Worm (Caenorhabditis elegans): Measurements from ENCODE around the gene emc-6.

Gene emc-6

DNA sequence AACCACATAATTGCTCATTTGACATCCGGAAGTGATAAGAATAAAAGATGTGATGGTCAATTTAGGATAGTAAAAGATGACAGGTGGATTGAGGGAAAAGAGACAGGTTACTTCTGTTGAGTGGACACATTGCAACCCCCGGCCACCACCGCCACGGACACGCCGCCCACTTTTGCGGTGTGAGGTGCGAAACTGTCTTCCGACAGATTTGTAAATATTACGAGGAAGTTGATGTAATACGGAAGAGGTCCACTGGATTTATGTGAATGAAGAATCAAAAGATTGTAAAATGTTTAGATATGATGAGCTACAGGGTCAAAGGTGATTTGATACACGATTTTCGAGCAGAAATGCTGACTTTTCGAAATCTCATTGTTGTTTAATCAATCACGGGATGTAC, 36.7 kb downstream of the emc-6 start, which contains the start of gene C08G9.2:
Gene C08G9.2 (minus strand): TSS at position 101 of the 400 bp plus-strand sequence.
- TF ChIP-seq ZK546.5 (tag; optimal IDR thresholded peaks at IDR 0.05) (no peak), nhr-11 (tag; optimal IDR thresholded peaks at IDR 0.05) (no peak), skn-1 (tag; optimal IDR thresholded peaks at IDR 0.05) (no peak), lin-15B (tag; optimal IDR thresholded peaks at IDR 0.05) (no peak), pha-4 (tag; optimal IDR thresholded peaks at IDR 0.05) (no peak), unc-39 (tag; optimal IDR thresholded peaks at IDR 0.05) (no peak), nhr-76 (tag; optimal IDR thresholded peaks at IDR 0.05) (no peak), nhr-28 (tag; optimal IDR thresholded peaks at IDR 0.05) (no peak), fkh-2 (tag; optimal IDR thresholded peaks at IDR 0.05) (no peak), sea-2 (GFP tag; optimal IDR thresholded peaks at IDR 0.05) (no peak), mml-1 (tag; optimal IDR thresholded peaks at IDR 0.05) (no peak), mdl-1 (tag; optimal IDR thresholded peaks at IDR 0.05) (no peak), tbx-2 (tag; optimal IDR thresholded peaks at IDR 0.05) (no peak), egl-27 (tag; optimal IDR thresholded peaks at IDR 0.05) (no peak), ama-1 (optimal IDR thresholded peaks at IDR 0.05) (no peak), elt-3 (tag; optimal IDR thresholded peaks at IDR 0.05) (no peak), ceh-16 (tag; optimal IDR thresholded peaks at IDR 0.05) (no peak)

DNA sequence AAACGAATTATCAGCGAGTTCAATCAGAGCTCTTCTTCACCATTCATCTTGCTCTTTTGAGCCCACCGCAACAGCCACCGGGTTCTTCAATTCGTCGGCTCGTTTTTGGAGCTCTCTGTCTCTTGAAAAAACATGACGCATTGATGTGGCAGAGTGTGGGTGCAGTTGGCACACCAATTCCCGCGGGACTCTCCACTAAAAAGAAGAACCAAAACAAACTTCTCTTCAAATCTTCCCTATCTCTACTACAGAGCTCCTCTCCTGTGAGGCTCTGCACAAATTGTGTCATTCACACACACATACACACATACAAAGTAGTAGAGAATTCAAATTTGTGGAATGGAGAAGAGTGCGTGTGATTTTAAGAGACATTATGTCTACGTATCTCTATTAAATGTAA, 46.5 kb downstream of the emc-6 start:
- TF ChIP-seq nhr-12 (tag; optimal IDR thresholded peaks at IDR 0.05) = no peak
- no peak for TF ChIP-seq zag-1 (tag; optimal IDR thresholded peaks at IDR 0.05)
- TF ChIP-seq egl-5 (tag; optimal IDR thresholded peaks at IDR 0.05) = no peak
- TF ChIP-seq nhr-11 (tag; optimal IDR thresholded peaks at IDR 0.05) = no peak
- no peak for TF ChIP-seq ama-1 (optimal IDR thresholded peaks at IDR 0.05)
- TF ChIP-seq nhr-77 (tag; optimal IDR thresholded peaks at IDR 0.05) = no peak
- TF ChIP-seq fkh-2 (tag; optimal IDR thresholded peaks at IDR 0.05) = no peak
- TF ChIP-seq R02D3.7 (tag; optimal IDR thresholded peaks at IDR 0.05) = no peak
- TF ChIP-seq mdl-1 (tag; optimal IDR thresholded peaks at IDR 0.05) = no peak
- TF ChIP-seq sea-2 (GFP tag; optimal IDR thresholded peaks at IDR 0.05) = no peak
- no peak for TF ChIP-seq snpc-4 (tag; optimal IDR thresholded peaks at IDR 0.05)
- TF ChIP-seq nhr-76 (tag; optimal IDR thresholded peaks at IDR 0.05) = no peak
- TF ChIP-seq ztf-4 (tag; optimal IDR thresholded peaks at IDR 0.05) = no peak
- TF ChIP-seq mml-1 (tag; optimal IDR thresholded peaks at IDR 0.05) = no peak
- no peak for TF ChIP-seq eor-1 (tag; optimal IDR thresholded peaks at IDR 0.05)
- peak; percentile 46 for TF ChIP-seq ceh-82 (tag; optimal IDR thresholded peaks at IDR 0.05)
- no peak for TF ChIP-seq lin-15B (tag; optimal IDR thresholded peaks at IDR 0.05)
- TF ChIP-seq aly-2 (tag; optimal IDR thresholded peaks at IDR 0.05) = no peak
- TF ChIP-seq lin-39 (tag; optimal IDR thresholded peaks at IDR 0.05) = peak; percentile 68
- TF ChIP-seq ceh-28 (tag; optimal IDR thresholded peaks at IDR 0.05) = no peak
- peak; percentile 49 for TF ChIP-seq nfya-1 (tag; optimal IDR thresholded peaks at IDR 0.05; ENCODE audit: insufficient read depth)
- no peak for TF ChIP-seq ztf-11 (tag; optimal IDR thresholded peaks at IDR 0.05)
- no peak for TF ChIP-seq nhr-28 (tag; optimal IDR thresholded peaks at IDR 0.05)
- TF ChIP-seq ceh-16 (tag; optimal IDR thresholded peaks at IDR 0.05) = no peak
- no peak for TF ChIP-seq fkh-10 (GFP tag; optimal IDR thresholded peaks at IDR 0.05)
- peak; percentile 57 for TF ChIP-seq unc-62 (GFP tag; optimal IDR thresholded peaks at IDR 0.05)
- no peak for TF ChIP-seq elt-2 (tag; optimal IDR thresholded peaks at IDR 0.05)
- TF ChIP-seq elt-1 (tag; optimal IDR thresholded peaks at IDR 0.05) = peak; percentile 77
- no peak for TF ChIP-seq elt-3 (tag; optimal IDR thresholded peaks at IDR 0.05)
- no peak for TF ChIP-seq nhr-43 (tag; optimal IDR thresholded peaks at IDR 0.05; ENCODE audit: poor library complexity, severe bottlenecking)
- TF ChIP-seq fos-1 (tag; optimal IDR thresholded peaks at IDR 0.05) = no peak
- TF ChIP-seq pha-4 (tag; optimal IDR thresholded peaks at IDR 0.05) = no peak
- no peak for TF ChIP-seq unc-39 (tag; optimal IDR thresholded peaks at IDR 0.05)

DNA sequence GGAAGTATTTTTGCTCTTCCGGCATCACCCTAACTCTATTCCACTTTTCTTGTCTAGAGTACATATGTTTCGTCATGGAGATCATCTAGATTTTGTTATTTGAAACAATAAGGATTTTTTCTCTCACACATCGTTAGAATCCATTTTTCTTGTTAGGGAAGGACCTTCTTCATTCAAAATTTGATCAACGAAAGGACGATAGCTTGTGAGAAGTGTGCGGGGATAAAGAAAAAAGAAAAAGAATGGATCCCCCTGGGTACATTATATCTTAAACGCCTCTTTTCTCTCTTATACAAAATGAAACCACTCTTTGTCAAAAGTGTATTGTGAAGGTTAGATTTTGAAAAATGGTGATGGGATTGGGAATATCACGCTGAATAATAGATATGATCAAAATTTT, 48.0 kb downstream of the emc-6 start:
- TF ChIP-seq fkh-10 (GFP tag; optimal IDR thresholded peaks at IDR 0.05) = peak; percentile 4
- TF ChIP-seq tbx-2 (tag; optimal IDR thresholded peaks at IDR 0.05) = no peak
- no peak for TF ChIP-seq ZK546.5 (tag; optimal IDR thresholded peaks at IDR 0.05)
- no peak for TF ChIP-seq unc-62 (GFP tag; optimal IDR thresholded peaks at IDR 0.05)
- no peak for TF ChIP-seq ceh-82 (tag; optimal IDR thresholded peaks at IDR 0.05)
- no peak for TF ChIP-seq ama-1 (optimal IDR thresholded peaks at IDR 0.05)

DNA sequence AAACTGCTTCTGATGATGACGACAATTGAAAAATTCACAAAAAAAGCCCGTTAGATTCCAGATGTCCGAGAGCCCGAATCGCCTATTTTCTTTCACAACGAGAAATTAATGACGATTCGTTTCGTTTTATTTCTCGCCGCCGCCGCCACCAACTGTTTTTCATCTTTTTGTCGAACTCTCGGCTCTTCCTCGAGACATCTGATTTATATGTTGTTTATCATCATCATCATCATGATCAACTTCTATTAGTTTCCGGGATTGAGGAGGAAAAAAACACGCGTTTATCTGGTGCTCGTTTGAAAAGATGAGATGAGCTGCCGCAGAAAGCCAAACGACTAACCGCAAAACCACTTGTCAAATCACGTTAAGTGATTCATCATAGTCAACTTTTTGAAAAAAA, 50.1 kb downstream of the emc-6 start:
- TF ChIP-seq daf-12 (tag; optimal IDR thresholded peaks at IDR 0.05) = no peak
- no peak for TF ChIP-seq fos-1 (tag; optimal IDR thresholded peaks at IDR 0.05)
- TF ChIP-seq nhr-12 (tag; optimal IDR thresholded peaks at IDR 0.05) = no peak
- no peak for TF ChIP-seq lsy-12 (tag; optimal IDR thresholded peaks at IDR 0.05)
- TF ChIP-seq ceh-28 (tag; optimal IDR thresholded peaks at IDR 0.05) = no peak
- TF ChIP-seq nhr-77 (tag; optimal IDR thresholded peaks at IDR 0.05) = no peak
- TF ChIP-seq elt-1 (tag; optimal IDR thresholded peaks at IDR 0.05) = no peak
- peak; percentile 11 for TF ChIP-seq nfya-1 (tag; optimal IDR thresholded peaks at IDR 0.05; ENCODE audit: insufficient read depth)
- TF ChIP-seq ztf-4 (tag; optimal IDR thresholded peaks at IDR 0.05) = no peak
- TF ChIP-seq jun-1 (tag; optimal IDR thresholded peaks at IDR 0.05) = no peak
- TF ChIP-seq ZK546.5 (tag; optimal IDR thresholded peaks at IDR 0.05) = no peak
- TF ChIP-seq lin-39 (tag; optimal IDR thresholded peaks at IDR 0.05) = peak; percentile 46
- TF ChIP-seq egl-27 (tag; optimal IDR thresholded peaks at IDR 0.05) = no peak
- no peak for TF ChIP-seq zag-1 (tag; optimal IDR thresholded peaks at IDR 0.05)
- no peak for TF ChIP-seq elt-3 (tag; optimal IDR thresholded peaks at IDR 0.05)
- no peak for TF ChIP-seq sea-2 (GFP tag; optimal IDR thresholded peaks at IDR 0.05)
- no peak for TF ChIP-seq nhr-23 (tag; optimal IDR thresholded peaks at IDR 0.05)
- TF ChIP-seq fkh-10 (GFP tag; optimal IDR thresholded peaks at IDR 0.05) = no peak
- TF ChIP-seq egl-5 (tag; optimal IDR thresholded peaks at IDR 0.05) = peak; percentile 80
- TF ChIP-seq tbx-2 (tag; optimal IDR thresholded peaks at IDR 0.05) = no peak
- no peak for TF ChIP-seq nhr-28 (tag; optimal IDR thresholded peaks at IDR 0.05)
- TF ChIP-seq pha-4 (tag; optimal IDR thresholded peaks at IDR 0.05) = no peak
